Worm (Caenorhabditis elegans) whole organism, young adult: ENCODE data around the gene cul-2.

Experiments
- Y67H2A.10 ChIP-seq: fragments of 200-800 bp; sonication (Bioruptor generic); conservative IDR thresholded peaks from 2 replicates; pipeline ENCODE4 v1.3.6; 2022; ENCODE audit warnings: missing genetic modification reagents, missing genetic modification characterization, missing compliant biosample characterization
- Y79H2A.3 ChIP-seq: fragments of 200-800 bp; sonication (Bioruptor generic); conservative IDR thresholded peaks from 2 replicates; pipeline ENCODE4 v1.3.6; 2022; ENCODE audit warnings: missing genetic modification reagents, missing genetic modification characterization, missing compliant biosample characterization
- ama-1 ChIP-seq, 3 experiments: fragments of 150-350 bp in 1 of 3; sonication (generic microtip) in 2 of 3; optimal IDR thresholded peaks; 2 replicates each; lab custom pipeline; 2014 to 2018; ENCODE audit warnings: missing biosample characterization in 2 of 3, missing genetic modification characterization in 2 of 3, missing genetic modification reagents in 2 of 3
- atf-7 ChIP-seq: sonication (generic microtip); optimal IDR thresholded peaks from 2 replicates; lab custom pipeline; 2017; ENCODE audit warnings: mild to moderate bottlenecking, missing genetic modification characterization, missing compliant biosample characterization
- fkh-3 ChIP-seq: sonication (generic microtip); optimal IDR thresholded peaks from 2 replicates; lab custom pipeline; 2016; ENCODE audit warnings: mild to moderate bottlenecking, missing genetic modification characterization, missing compliant biosample characterization
- lin-35 ChIP-seq, 3 experiments: fragments of 150-350 bp in 2 of 3; sonication (generic microtip) in 1 of 3; optimal IDR thresholded peaks; 2 replicates each; lab custom pipeline; 2014 to 2018; ENCODE audit warnings: missing biosample characterization in 3 of 3, missing genetic modification characterization in 3 of 3, missing genetic modification reagents in 3 of 3
- nfya-1 ChIP-seq: sonication (generic microtip); optimal IDR thresholded peaks from 2 replicates; lab custom pipeline; 2017; ENCODE audit warnings: antibody characterized with exemption, missing compliant biosample characterization, missing genetic modification characterization, borderline replicate concordance; ENCODE audit not compliant: insufficient read depth
- unc-130 ChIP-seq: sonication (generic microtip); optimal IDR thresholded peaks from 2 replicates; lab custom pipeline; 2016; ENCODE audit warnings: missing genetic modification reagents, missing genetic modification characterization, missing compliant biosample characterization
- ztf-22 ChIP-seq: fragments of 200-800 bp; sonication (Bioruptor generic); optimal IDR thresholded peaks from 2 replicates; lab custom pipeline; 2018; ENCODE audit warnings: mild to moderate bottlenecking, missing genetic modification characterization, moderate library complexity, missing compliant biosample characterization
- ztf-25 ChIP-seq: fragments of 200-800 bp; sonication (Bioruptor generic); IDR thresholded peaks from 2 replicates; pipeline ENCODE4 v1.3.6; 2022; ENCODE audit warnings: missing genetic modification reagents, missing genetic modification characterization, missing compliant biosample characterization
- ztf-28 ChIP-seq: fragments of 200-800 bp; sonication (Bioruptor generic); IDR thresholded peaks from 2 replicates; pipeline ENCODE4 v1.3.6; 2022; ENCODE audit warnings: missing genetic modification reagents, missing genetic modification characterization, missing compliant biosample characterization

- TF ChIP-seq fkh-3 (tag; lab: Kevin White, UChicago) (no peak), unc-130 (no peak), Y79H2A.3 (GFP tag; lab: Robert Waterston, UW) (no peak), lin-35 (GFP tag; optimal IDR thresholded peaks at IDR 0.05; lab: Kevin White, UChicago) (no peak), Y67H2A.10 (GFP tag; lab: Robert Waterston, UW) (no peak), ztf-22 (no peak), nfya-1 (tag; lab: Kevin White, UChicago) (no peak), ama-1 (optimal IDR thresholded peaks at IDR 0.05; lab: Kevin White, UChicago) (no peak), ama-1 (GFP tag; optimal IDR thresholded peaks at IDR 0.05; lab: Kevin White, UChicago) (no peak), ztf-28 (no peak), atf-7 (tag; lab: Kevin White, UChicago) (no peak), ztf-25 (GFP tag; lab: Robert Waterston, UW) (no peak)
Measured at ce11 chrIII:13684236-13684635, 2.8 kb upstream of the cul-2 start.
